Worm (Caenorhabditis elegans) whole organism, early embryonic: ENCODE measurements around the gene C42D4.19.

Source experiments
- B0310.2 ChIP-seq: sonication (generic microtip); optimal IDR thresholded peaks from 2 replicates; lab custom pipeline; 2016; ENCODE audit warnings: mild to moderate bottlenecking, missing genetic modification characterization, missing compliant biosample characterization
- F13C5.2 ChIP-seq: sonication (generic microtip); optimal IDR thresholded peaks from 2 replicates; lab custom pipeline; 2017; ENCODE audit warnings: mild to moderate bottlenecking, missing genetic modification characterization, inconsistent platforms, missing compliant biosample characterization
- aly-1 ChIP-seq: sonication (generic microtip); optimal IDR thresholded peaks from 2 replicates; lab custom pipeline; 2016; ENCODE audit warnings: missing genetic modification characterization, missing compliant biosample characterization
- ama-1 ChIP-seq: fragments of 150-350 bp; optimal IDR thresholded peaks from 2 replicates; lab custom pipeline; 2014
- ets-7 ChIP-seq: sonication (generic microtip); optimal IDR thresholded peaks from 2 replicates; lab custom pipeline; 2016; ENCODE audit warnings: missing genotype, missing genetic modification characterization, missing compliant biosample characterization
- flt-1 ChIP-seq: fragments of 200-800 bp; sonication (Bioruptor generic); IDR thresholded peaks from 2 replicates; pipeline ENCODE4 v1.3.6; 2022; ENCODE audit warnings: missing genetic modification characterization, missing compliant biosample characterization
- hmbx-1 ChIP-seq: sonication (generic microtip); optimal IDR thresholded peaks from 2 replicates; lab custom pipeline; 2016; ENCODE audit warnings: mild to moderate bottlenecking, missing genetic modification characterization, missing compliant biosample characterization
- hmg-4 ChIP-seq: fragments of 200-800 bp; sonication (Bioruptor generic); optimal IDR thresholded peaks from 2 replicates; lab custom pipeline; 2018; ENCODE audit warnings: mild to moderate bottlenecking, missing genetic modification characterization, missing compliant biosample characterization
- hnd-1 ChIP-seq: sonication (generic microtip); optimal IDR thresholded peaks from 2 replicates; lab custom pipeline; 2016; ENCODE audit warnings: missing genetic modification characterization, missing compliant biosample characterization
- scrt-1 ChIP-seq: fragments of 200-800 bp; sonication (Bioruptor generic); IDR thresholded peaks from 2 replicates; pipeline ENCODE4 v1.3.6; 2022; ENCODE audit warnings: missing genetic modification characterization, missing compliant biosample characterization
- sea-1 ChIP-seq: fragments of 200-800 bp; sonication (Bioruptor generic); conservative IDR thresholded peaks from 2 replicates; pipeline ENCODE4 v1.3.6; 2022; ENCODE audit warnings: missing genetic modification characterization, missing compliant biosample characterization
- tbx-11 ChIP-seq: fragments of 200-800 bp; sonication (Bioruptor generic); IDR thresholded peaks from 2 replicates; pipeline ENCODE4 v1.3.6; 2022; ENCODE audit warnings: missing genetic modification characterization, missing compliant biosample characterization
- tbx-37 ChIP-seq: fragments of 200-800 bp; sonication (Bioruptor generic); conservative IDR thresholded peaks from 2 replicates; pipeline ENCODE4 v1.3.6; 2022; ENCODE audit warnings: missing genetic modification reagents, missing genetic modification characterization, missing compliant biosample characterization
- tra-4 ChIP-seq: sonication (generic microtip); optimal IDR thresholded peaks from 2 replicates; lab custom pipeline; 2017; ENCODE audit warnings: missing genetic modification characterization, missing compliant biosample characterization

DNA sequence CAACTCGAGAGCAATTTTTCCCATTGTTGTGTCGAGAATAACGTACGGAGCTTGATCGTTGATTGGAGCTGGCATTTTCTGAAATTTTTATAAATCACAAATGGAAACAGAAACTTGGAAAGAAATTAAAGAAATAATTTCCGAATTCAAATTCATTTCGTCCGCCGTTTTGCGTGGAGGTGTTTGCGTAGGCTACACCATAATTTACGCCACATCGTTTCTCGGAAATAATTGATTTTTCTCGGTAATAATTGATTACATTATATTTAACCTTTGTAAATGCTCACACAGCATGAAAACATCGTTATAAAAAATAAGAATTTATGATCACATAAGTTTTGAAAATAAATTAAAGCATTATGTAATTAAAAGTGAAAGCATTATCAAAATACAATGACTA is 42.3 kb upstream of the C42D4.19 start, which contains the start of gene cyn-12:
- no peak for TF ChIP-seq hnd-1
- TF ChIP-seq tra-4 (tag; lab: Kevin White, UChicago): no peak
- no peak for TF ChIP-seq flt-1 (GFP tag; lab: Robert Waterston, UW)
- TF ChIP-seq ets-7: no peak
- no peak for TF ChIP-seq ama-1 (lab: Kevin White, UChicago)
- TF ChIP-seq B0310.2: no peak
- TF ChIP-seq tbx-37 (GFP tag; lab: Robert Waterston, UW): 0 out of 2 replicates have a peak, but pooled peaks have one; percentile 14
- no peak for TF ChIP-seq scrt-1 (GFP tag; lab: Robert Waterston, UW)
- no peak for TF ChIP-seq hmbx-1
- TF ChIP-seq aly-1 (tag; lab: Kevin White, UChicago): no peak
- no peak for TF ChIP-seq F13C5.2 (tag; lab: Kevin White, UChicago)
- no peak for TF ChIP-seq tbx-11 (GFP tag; lab: Robert Waterston, UW)
- no peak for TF ChIP-seq hmg-4 (GFP tag; lab: Kevin White, UChicago)
- TF ChIP-seq sea-1 (GFP tag; lab: Robert Waterston, UW): no peak
